Fruit fly (Drosophila melanogaster) whole organism, embryonic: Measurements from ENCODE around the gene Kr-h2.

Source experiments
- Atf6 ChIP-seq: fragments of 200-800 bp; sonication (Bioruptor generic); IDR thresholded peaks from 2 replicates; pipeline ENCODE4 v1.3.6; 2022; ENCODE audit warnings: missing biosample characterization, missing genetic modification characterization
- Bdp1 ChIP-seq: fragments of 200-800 bp; sonication (Bioruptor generic); optimal IDR thresholded peaks from 3 replicates; lab custom pipeline; 2016; ENCODE audit warnings: missing biosample characterization, missing genetic modification characterization
- CG17361 ChIP-seq: fragments of 200-800 bp; sonication (Bioruptor generic); IDR thresholded peaks from 3 replicates; pipeline ENCODE4 v1.3.6; 2022; ENCODE audit warnings: missing biosample characterization, missing genetic modification characterization
- CG17912 ChIP-seq: fragments of 200-800 bp; sonication (Bioruptor generic); optimal IDR thresholded peaks from 2 replicates; lab custom pipeline; 2018; ENCODE audit warnings: missing biosample characterization, mild to moderate bottlenecking, missing genetic modification characterization
- CG18262 ChIP-seq: fragments of 200-800 bp; optimal IDR thresholded peaks from 3 replicates; lab custom pipeline; 2019; ENCODE audit warnings: missing biosample characterization, mild to moderate bottlenecking, missing genetic modification characterization, moderate library complexity
- CG18476 ChIP-seq: fragments of 200-800 bp; sonication (Bioruptor generic); optimal IDR thresholded peaks from 2 replicates; lab custom pipeline; 2016; ENCODE audit warnings: missing biosample characterization, mild to moderate bottlenecking, missing genetic modification characterization
- CG31224 ChIP-seq: fragments of 200-800 bp; sonication (Bioruptor generic); IDR thresholded peaks from 2 replicates; pipeline ENCODE4 v1.3.6; 2022; ENCODE audit warnings: missing biosample characterization, missing genetic modification characterization
- CG3281 ChIP-seq: fragments of 200-800 bp; sonication (Bioruptor generic); optimal IDR thresholded peaks from 3 replicates; lab custom pipeline; 2017; ENCODE audit warnings: missing biosample characterization, mild to moderate bottlenecking, missing genetic modification characterization
- CG34224 ChIP-seq: fragments of 200-800 bp; sonication (Bioruptor generic); IDR thresholded peaks from 3 replicates; pipeline ENCODE4 v1.3.6; 2022; ENCODE audit warnings: missing biosample characterization, missing genetic modification characterization; ENCODE audit not compliant: partially characterized antibody
- CG34376 ChIP-seq: fragments of 200-800 bp; sonication (Bioruptor generic); optimal IDR thresholded peaks from 2 replicates; lab custom pipeline; 2018; ENCODE audit warnings: missing biosample characterization, mild to moderate bottlenecking, missing genetic modification characterization
- CG6175 ChIP-seq: fragments of 200-800 bp; sonication (Bioruptor generic); IDR thresholded peaks from 3 replicates; pipeline ENCODE4 v1.3.6; 2022; ENCODE audit warnings: missing biosample characterization, missing genetic modification characterization
- CG6765 ChIP-seq: fragments of 200-800 bp; sonication (Bioruptor generic); optimal IDR thresholded peaks from 3 replicates; lab custom pipeline; 2017; ENCODE audit warnings: missing biosample characterization, mild to moderate bottlenecking, missing genetic modification characterization
- CG9215 ChIP-seq: fragments of 200-800 bp; sonication (Bioruptor generic); IDR thresholded peaks from 2 replicates; pipeline ENCODE4 v1.3.6; 2022; ENCODE audit warnings: missing biosample characterization, missing genetic modification characterization
- CG9727 ChIP-seq: fragments of 200-800 bp; sonication (Bioruptor generic); optimal IDR thresholded peaks from 3 replicates; lab custom pipeline; 2017; ENCODE audit warnings: missing biosample characterization, mild to moderate bottlenecking, missing genetic modification characterization
- CTCF ChIP-seq: fragments of 200-800 bp; sonication (Bioruptor generic); optimal IDR thresholded peaks from 2 replicates; lab custom pipeline; 2017; ENCODE audit warnings: missing biosample characterization, mild to moderate bottlenecking, missing genetic modification characterization, moderate library complexity
- Dll ChIP-seq: fragments of 200-800 bp; sonication (Bioruptor generic); IDR thresholded peaks from 4 replicates; pipeline ENCODE4 v1.3.6; 2022; ENCODE audit warnings: missing biosample characterization, missing genetic modification characterization; ENCODE audit not compliant: partially characterized antibody
- Doc2 ChIP-seq: fragments of 200-800 bp; sonication (Bioruptor generic); IDR thresholded peaks from 2 replicates; pipeline ENCODE4 v1.3.6; 2022; ENCODE audit warnings: missing biosample characterization, missing genetic modification characterization
- Drgx ChIP-seq: fragments of 200-800 bp; sonication (Bioruptor generic); IDR thresholded peaks from 2 replicates; pipeline ENCODE4 v1.3.6; 2022; ENCODE audit warnings: missing biosample characterization, missing genetic modification characterization
- Elba2 ChIP-seq: fragments of 200-800 bp; sonication (Bioruptor generic); optimal IDR thresholded peaks from 3 replicates; lab custom pipeline; 2016; ENCODE audit warnings: missing biosample characterization, missing genetic modification characterization
- Ets97D ChIP-seq: fragments of 200-800 bp; sonication (Bioruptor generic); optimal IDR thresholded peaks from 3 replicates; lab custom pipeline; 2016; ENCODE audit warnings: missing biosample characterization, missing genetic modification characterization
- Hr78 ChIP-seq, 2 experiments: fragments of 200-800 bp in 1 of 2; fragments of >200 bp in 1 of 2; sonication (Bioruptor generic) in 1 of 2; optimal IDR thresholded peaks; 2 replicates each; lab custom pipeline; 2017 to 2019; ENCODE audit warnings: missing biosample characterization in 2 of 2, missing genetic modification characterization in 2 of 2, mild to moderate bottlenecking in 1 of 2, moderate library complexity in 1 of 2
- Neu2 ChIP-seq: fragments of 200-800 bp; sonication (Bioruptor generic); optimal IDR thresholded peaks from 3 replicates; lab custom pipeline; 2016; ENCODE audit warnings: missing biosample characterization, missing genetic modification characterization, borderline replicate concordance
- Ssrp ChIP-seq: fragments of 200-800 bp; sonication (Bioruptor generic); optimal IDR thresholded peaks from 2 replicates; lab custom pipeline; 2018; ENCODE audit warnings: missing biosample characterization, mild to moderate bottlenecking, missing genetic modification characterization, moderate library complexity
- Tbp ChIP-seq: fragments of >200 bp; optimal IDR thresholded peaks from 2 replicates; lab custom pipeline; 2018; ENCODE audit warnings: missing biosample characterization, missing genetic modification characterization
- Trl ChIP-seq, 3 experiments: fragments of >200 bp in 2 of 3; fragments of 200-800 bp in 1 of 3; sonication (Bioruptor generic) in 1 of 3; optimal IDR thresholded peaks; 2 replicates in 1 of 3; 3 replicates in 2 of 3; lab custom pipeline; 2016 to 2017; ENCODE audit warnings: missing biosample characterization in 1 of 3, missing genetic modification characterization in 1 of 3
- amos ChIP-seq: fragments of 200-800 bp; sonication (Bioruptor generic); IDR thresholded peaks from 2 replicates; pipeline ENCODE4 v1.3.6; 2022; ENCODE audit warnings: missing biosample characterization, missing genetic modification characterization; ENCODE audit not compliant: partially characterized antibody
- az2 ChIP-seq: fragments of 200-800 bp; sonication (Bioruptor generic); optimal IDR thresholded peaks from 3 replicates; lab custom pipeline; 2016; ENCODE audit warnings: missing biosample characterization, missing genetic modification characterization
- chinmo ChIP-seq: fragments of 200-800 bp; sonication (Bioruptor generic); IDR thresholded peaks from 4 replicates; pipeline ENCODE4 v1.3.6; 2022; ENCODE audit warnings: missing biosample characterization, missing genetic modification characterization; ENCODE audit not compliant: partially characterized antibody
- crol ChIP-seq: fragments of 200-800 bp; sonication (Bioruptor generic); IDR thresholded peaks from 2 replicates; pipeline ENCODE4 v1.3.6; 2022; ENCODE audit warnings: missing biosample characterization, missing genetic modification characterization
- emc ChIP-seq: fragments of 200-800 bp; sonication (Bioruptor generic); optimal IDR thresholded peaks from 2 replicates; lab custom pipeline; 2016; ENCODE audit warnings: missing biosample characterization, missing genetic modification characterization
- ewg ChIP-seq: fragments of 200-800 bp; sonication (Bioruptor generic); optimal IDR thresholded peaks from 3 replicates; lab custom pipeline; 2017; ENCODE audit warnings: mild to moderate bottlenecking, missing biosample characterization, missing genetic modification reagents, missing genetic modification characterization
- eyg ChIP-seq: fragments of 200-800 bp; sonication (Bioruptor generic); optimal IDR thresholded peaks from 3 replicates; lab custom pipeline; 2016; ENCODE audit warnings: missing biosample characterization, missing genetic modification characterization
- fd96Cb ChIP-seq: fragments of 200-800 bp; sonication (Bioruptor generic); optimal IDR thresholded peaks from 2 replicates; lab custom pipeline; 2018; ENCODE audit warnings: missing biosample characterization, mild to moderate bottlenecking, missing genetic modification characterization, moderate library complexity
- gcm ChIP-seq: fragments of 200-800 bp; sonication (Bioruptor generic); optimal IDR thresholded peaks from 2 replicates; lab custom pipeline; 2019; ENCODE audit warnings: missing biosample characterization, mild to moderate bottlenecking, missing genetic modification characterization, moderate library complexity
- grau ChIP-seq: fragments of 200-800 bp; optimal IDR thresholded peaks from 3 replicates; lab custom pipeline; 2019; ENCODE audit warnings: missing biosample characterization, mild to moderate bottlenecking, missing genetic modification characterization, moderate library complexity
- gt ChIP-seq: fragments of 200-800 bp; sonication (Bioruptor generic); IDR thresholded peaks from 2 replicates; pipeline ENCODE4 v1.3.6; 2022; ENCODE audit warnings: missing biosample characterization, missing genetic modification characterization
- kni ChIP-seq: fragments of 200-800 bp; sonication (Bioruptor generic); optimal IDR thresholded peaks from 3 replicates; lab custom pipeline; 2017; ENCODE audit warnings: mild to moderate bottlenecking, missing biosample characterization, missing genetic modification reagents, missing genetic modification characterization
- lab ChIP-seq: fragments of 200-800 bp; sonication (Bioruptor generic); optimal IDR thresholded peaks from 3 replicates; lab custom pipeline; 2017; ENCODE audit warnings: missing biosample characterization, missing genetic modification characterization, mild to moderate bottlenecking, moderate library complexity, missing genetic modification reagents
- lmd ChIP-seq: fragments of 200-800 bp; sonication (Bioruptor generic); IDR thresholded peaks from 2 replicates; pipeline ENCODE4 v1.3.6; 2022; ENCODE audit warnings: missing biosample characterization, missing genetic modification characterization
- nau ChIP-seq: fragments of 200-800 bp; sonication (Bioruptor generic); optimal IDR thresholded peaks from 3 replicates; lab custom pipeline; 2017; ENCODE audit warnings: missing biosample characterization, mild to moderate bottlenecking, missing genetic modification characterization, missing genetic modification reagents
- nerfin-1 ChIP-seq: fragments of 200-800 bp; sonication (Bioruptor generic); optimal IDR thresholded peaks from 3 replicates; lab custom pipeline; 2019; ENCODE audit warnings: missing biosample characterization, mild to moderate bottlenecking, missing genetic modification characterization, moderate library complexity
- org-1 ChIP-seq: fragments of 200-800 bp; sonication (Bioruptor generic); optimal IDR thresholded peaks from 2 replicates; lab custom pipeline; 2017; ENCODE audit warnings: missing biosample characterization, missing genetic modification characterization
- phol ChIP-seq: fragments of 200-800 bp; sonication (Bioruptor generic); optimal IDR thresholded peaks from 3 replicates; lab custom pipeline; 2018; ENCODE audit warnings: missing biosample characterization, mild to moderate bottlenecking, missing genetic modification characterization, moderate library complexity
- pros ChIP-seq: fragments of 200-800 bp; sonication (Bioruptor generic); optimal IDR thresholded peaks from 3 replicates; lab custom pipeline; 2019; ENCODE audit warnings: missing biosample characterization, mild to moderate bottlenecking, missing genetic modification characterization, moderate library complexity
- sens ChIP-seq: fragments of 200-800 bp; sonication (Bioruptor generic); peaks from one replicate; lab custom pipeline; 2016; ENCODE audit warnings: missing biosample characterization, missing genetic modification characterization
- sqz ChIP-seq: fragments of 200-800 bp; sonication (Bioruptor generic); optimal IDR thresholded peaks from 3 replicates; lab custom pipeline; 2018; ENCODE audit warnings: missing biosample characterization, mild to moderate bottlenecking, missing genetic modification characterization
- tio ChIP-seq: fragments of 200-800 bp; sonication (Bioruptor generic); optimal IDR thresholded peaks from 2 replicates; lab custom pipeline; 2017; ENCODE audit warnings: missing biosample characterization, missing genetic modification characterization, inconsistent platforms
- vvl ChIP-seq: fragments of 200-800 bp; sonication (Bioruptor generic); IDR thresholded peaks from 2 replicates; pipeline ENCODE4 v1.3.6; 2022; ENCODE audit warnings: missing biosample characterization, missing genetic modification characterization
- wdn ChIP-seq: fragments of 200-800 bp; sonication (Bioruptor generic); IDR thresholded peaks from 2 replicates; pipeline ENCODE4 v1.3.6; 2022; ENCODE audit warnings: missing biosample characterization, missing genetic modification characterization
- z ChIP-seq: fragments of 200-800 bp; sonication (Bioruptor generic); IDR thresholded peaks from 3 replicates; pipeline ENCODE4 v1.3.6; 2022; ENCODE audit warnings: missing biosample characterization, missing genetic modification characterization

The Kr-h2 gene

dm6 chr2L:6092300-6092699 lies 21.5 kb downstream of the Kr-h2 start (continued):
- TF ChIP-seq phol (tag; lab: Kevin White, UChicago) (peak; percentile 64), kni (GFP tag; lab: Kevin White, UChicago) (peak; percentile 65), CG17912 (GFP tag; lab: Kevin White, UChicago) (no peak), ewg (GFP tag; lab: Kevin White, UChicago) (no peak), CG6765 (GFP tag; lab: Kevin White, UChicago) (no peak), CG17361 (GFP tag; lab: Robert Waterston, UW) (no peak), grau (tag; lab: Kevin White, UChicago) (no peak), chinmo (GFP tag; lab: Robert Waterston, UW) (0 out of 4 replicates have a peak, but pooled peaks have one; percentile 48), Ets97D (GFP tag; lab: Kevin White, UChicago) (peak; percentile 59), fd96Cb (no peak), CG34376 (GFP tag; lab: Kevin White, UChicago) (peak; percentile 34), CTCF (no peak), Doc2 (GFP tag; lab: Robert Waterston, UW) (no peak), pros (GFP tag; lab: Kevin White, UChicago) (peak; percentile 98), gt (GFP tag; lab: Robert Waterston, UW) (no peak), sqz (peak; percentile 93), Dll (GFP tag; lab: Robert Waterston, UW) (no peak), Neu2 (no peak), CG9727 (no peak), Tbp (GFP tag; lab: Kevin White, UChicago) (no peak), lmd (GFP tag; lab: Robert Waterston, UW) (no peak), sens (GFP tag; lab: Kevin White, UChicago) (no peak), emc (GFP tag; lab: Kevin White, UChicago) (no peak), nerfin-1 (peak; percentile 39), z (GFP tag; lab: Robert Waterston, UW) (peak; percentile 73; the same call in 2 of the 3 replicates), lab (GFP tag; lab: Kevin White, UChicago) (peak; percentile 20), Atf6 (0 out of 2 replicates have a peak, but pooled peaks have one; percentile 14), Ssrp (tag; lab: Kevin White, UChicago) (no peak), crol (GFP tag; lab: Robert Waterston, UW) (peak; percentile 31; the same call in 1 of the 2 replicates), vvl (GFP tag; lab: Robert Waterston, UW) (0 out of 2 replicates have a peak, but pooled peaks have one; percentile 14)

- peak; percentile 28 for TF ChIP-seq gcm
- TF ChIP-seq CG34224 (GFP tag; lab: Robert Waterston, UW) = peak; percentile 99
- no peak for TF ChIP-seq org-1 (GFP tag; lab: Kevin White, UChicago)
- TF ChIP-seq CG3281 (GFP tag; lab: Kevin White, UChicago) = no peak
- no peak for TF ChIP-seq CG6175 (GFP tag; lab: Robert Waterston, UW)
- no peak for TF ChIP-seq tio
- TF ChIP-seq Elba2 (GFP tag; lab: Kevin White, UChicago) = peak; percentile 97
- 0 out of 2 replicates have a peak, but pooled peaks have one; percentile 24 for TF ChIP-seq Drgx (GFP tag; lab: Robert Waterston, UW)
- TF ChIP-seq az2 (GFP tag; lab: Kevin White, UChicago) = no peak
- TF ChIP-seq CG31224 (GFP tag; lab: Robert Waterston, UW) = no peak
- TF ChIP-seq Hr78 (GFP tag; optimal IDR thresholded peaks at IDR 0.05; lab: Kevin White, UChicago) = no peak
- TF ChIP-seq CG18476 (GFP tag; lab: Kevin White, UChicago) = no peak
- TF ChIP-seq CG9215 (GFP tag; lab: Robert Waterston, UW) = no peak
- TF ChIP-seq amos (GFP tag; lab: Robert Waterston, UW) = peak; percentile 98
- no peak for TF ChIP-seq eyg
- peak; percentile 16 for TF ChIP-seq Bdp1 (GFP tag; lab: Kevin White, UChicago)
- no peak for TF ChIP-seq wdn
- peak; percentile 22 for TF ChIP-seq CG18262 (tag; lab: Kevin White, UChicago)
- TF ChIP-seq Trl (optimal IDR thresholded peaks at IDR 0.05; lab: Kevin White, UChicago) = no peak
- TF ChIP-seq Trl (GFP tag; optimal IDR thresholded peaks at IDR 0.05; lab: Kevin White, UChicago) = peak; percentile 12
- TF ChIP-seq nau = peak; percentile 17
- TF ChIP-seq z (GFP tag; lab: Robert Waterston, UW) = no peak
These were observed 27.9 kb downstream of the Kr-h2 start, which contains the start of gene CG9175 for dm6 chr2L:6098479-6099269. Gene CG9175 (minus strand): TSS chr2L:6098966.
